Worm (Caenorhabditis elegans) whole organism, L1 larva: ENCODE data around the gene T09F3.7.
A peak's percentile ranks its signal among the peaks of the same experiment; 100 is the strongest.

Experiments used
- C16A3.4 ChIP-seq: fragments of 150-350 bp; optimal IDR thresholded peaks from 2 replicates; lab custom pipeline; 2014; ENCODE audit warnings: missing biosample characterization, missing genetic modification characterization
- blmp-1 ChIP-seq: fragments of 150-350 bp; optimal IDR thresholded peaks from 2 replicates; lab custom pipeline; 2014; ENCODE audit warnings: missing biosample characterization, missing genetic modification characterization
- ceh-63 ChIP-seq: fragments of 200-800 bp; sonication (Bioruptor generic); optimal IDR thresholded peaks from 2 replicates; lab custom pipeline; 2018; ENCODE audit warnings: mild to moderate bottlenecking, missing genetic modification characterization, missing compliant biosample characterization
- ceh-8 ChIP-seq: fragments of 200-800 bp; sonication (Bioruptor generic); optimal IDR thresholded peaks from 2 replicates; lab custom pipeline; 2018; ENCODE audit warnings: mild to moderate bottlenecking, missing genetic modification characterization, moderate library complexity, missing compliant biosample characterization
- ceh-82 ChIP-seq, 3 experiments: fragments of 150-350 bp in 1 of 3; sonication (generic microtip) in 2 of 3; optimal IDR thresholded peaks; 2 replicates each; lab custom pipeline; 2014 to 2017; ENCODE audit warnings: missing biosample characterization in 3 of 3, missing genetic modification characterization in 3 of 3
- ceh-90 ChIP-seq: sonication (generic microtip); optimal IDR thresholded peaks from 2 replicates; lab custom pipeline; 2016; ENCODE audit warnings: missing genetic modification characterization, missing compliant biosample characterization
- dpl-1 ChIP-seq, 3 experiments: fragments of 150-350 bp in 2 of 3; sonication (generic microtip) in 1 of 3; optimal IDR thresholded peaks; 2 replicates each; lab custom pipeline; 2014 to 2017; ENCODE audit warnings: missing biosample characterization in 3 of 3, missing genetic modification characterization in 3 of 3, missing genetic modification reagents in 3 of 3
- efl-1 ChIP-seq, 4 experiments: fragments of 150-350 bp; optimal IDR thresholded peaks in 3 of 4; peaks in 1 of 4; 1 replicate in 1 of 4; 2 replicates in 3 of 4; lab custom pipeline; 2014; ENCODE audit warnings: missing biosample characterization in 2 of 4, missing genetic modification characterization in 2 of 4, missing genetic modification reagents in 2 of 4
- efl-3 ChIP-seq: fragments of 200-800 bp; sonication (Bioruptor generic); optimal IDR thresholded peaks from 2 replicates; lab custom pipeline; 2018; ENCODE audit warnings: mild to moderate bottlenecking, missing genetic modification characterization, missing compliant biosample characterization
- ets-5 ChIP-seq: fragments of 200-800 bp; sonication (Bioruptor generic); IDR thresholded peaks from 2 replicates; pipeline ENCODE4 v1.3.6; 2022; ENCODE audit warnings: missing genetic modification characterization, missing compliant biosample characterization
- fkh-4 ChIP-seq: sonication (generic microtip); optimal IDR thresholded peaks from 2 replicates; lab custom pipeline; 2016; ENCODE audit warnings: missing compliant biosample characterization, missing genetic modification characterization, borderline replicate concordance
- fos-1 ChIP-seq: fragments of 150-350 bp; optimal IDR thresholded peaks from 2 replicates; lab custom pipeline; 2014; ENCODE audit warnings: missing biosample characterization, missing genetic modification characterization
- hlh-4 ChIP-seq: sonication (generic microtip); optimal IDR thresholded peaks from 2 replicates; lab custom pipeline; 2016; ENCODE audit warnings: mild to moderate bottlenecking, missing genetic modification characterization, missing compliant biosample characterization
- isw-1 ChIP-seq: fragments of 200-800 bp; sonication (Bioruptor generic); IDR thresholded peaks from 2 replicates; pipeline ENCODE4 v1.3.6; 2022; ENCODE audit warnings: missing genetic modification characterization, missing compliant biosample characterization
- lin-14 ChIP-seq: fragments of 200-800 bp; sonication (Bioruptor generic); optimal IDR thresholded peaks from 2 replicates; lab custom pipeline; 2018; ENCODE audit warnings: mild to moderate bottlenecking, missing genetic modification characterization, moderate library complexity, missing compliant biosample characterization
- lin-35 ChIP-seq, 2 experiments: fragments of 150-350 bp; optimal IDR thresholded peaks; 2 replicates each; lab custom pipeline; 2014; ENCODE audit warnings: missing biosample characterization in 2 of 2, missing genetic modification characterization in 2 of 2, missing genetic modification reagents in 2 of 2
- lsy-2 ChIP-seq, 2 experiments: fragments of 150-350 bp; optimal IDR thresholded peaks; 2 replicates each; lab custom pipeline; 2014; ENCODE audit warnings: missing biosample characterization in 2 of 2, missing genetic modification characterization in 2 of 2
- mab-9 ChIP-seq: fragments of 200-800 bp; sonication (Bioruptor generic); IDR thresholded peaks from 2 replicates; pipeline ENCODE4 v1.3.6; 2022; ENCODE audit warnings: missing genetic modification reagents, missing genetic modification characterization, missing compliant biosample characterization
- mep-1 ChIP-seq: fragments of 150-350 bp; optimal IDR thresholded peaks from 2 replicates; lab custom pipeline; 2014; ENCODE audit warnings: missing biosample characterization, missing genetic modification characterization
- nhr-11 ChIP-seq: fragments of 150-350 bp; optimal IDR thresholded peaks from 2 replicates; lab custom pipeline; 2014; ENCODE audit warnings: missing biosample characterization, missing genetic modification characterization
- nhr-20 ChIP-seq: sonication (generic microtip); optimal IDR thresholded peaks from 2 replicates; lab custom pipeline; 2016; ENCODE audit warnings: mild to moderate bottlenecking, missing genetic modification characterization, missing compliant biosample characterization
- nhr-237 ChIP-seq: fragments of 150-350 bp; optimal IDR thresholded peaks from 2 replicates; lab custom pipeline; 2014; ENCODE audit warnings: missing biosample characterization, missing genetic modification characterization
- nhr-47 ChIP-seq: sonication (generic microtip); optimal IDR thresholded peaks from 2 replicates; lab custom pipeline; 2016; ENCODE audit warnings: mild to moderate bottlenecking, missing genetic modification characterization, moderate library complexity, missing compliant biosample characterization
- nhr-71 ChIP-seq: sonication (generic microtip); optimal IDR thresholded peaks from 2 replicates; lab custom pipeline; 2016; ENCODE audit warnings: mild to moderate bottlenecking, missing genetic modification characterization, moderate library complexity, missing compliant biosample characterization
- nhr-76 ChIP-seq: sonication (generic microtip); optimal IDR thresholded peaks from 2 replicates; lab custom pipeline; 2017; ENCODE audit warnings: missing biosample characterization, missing genetic modification characterization
- nhr-77 ChIP-seq: fragments of 150-350 bp; optimal IDR thresholded peaks from 2 replicates; lab custom pipeline; 2014; ENCODE audit warnings: missing biosample characterization, missing genetic modification characterization
- nhr-85 ChIP-seq: sonication (generic microtip); peaks from one replicate; lab custom pipeline; 2016; ENCODE audit warnings: missing genetic modification characterization, inconsistent platforms, missing compliant biosample characterization
- pqm-1 ChIP-seq: sonication (generic microtip); optimal IDR thresholded peaks from 3 replicates; lab custom pipeline; 2017; ENCODE audit warnings: missing biosample characterization, missing genetic modification characterization
- snpc-4 ChIP-seq: fragments of 150-350 bp; optimal IDR thresholded peaks from 2 replicates; lab custom pipeline; 2014; ENCODE audit warnings: missing biosample characterization, missing genetic modification characterization
- snu-23 ChIP-seq: sonication (generic microtip); optimal IDR thresholded peaks from 2 replicates; lab custom pipeline; 2016; ENCODE audit warnings: missing genetic modification characterization, missing compliant biosample characterization
- sup-37 ChIP-seq: fragments of 200-800 bp; sonication (Bioruptor generic); optimal IDR thresholded peaks from 2 replicates; lab custom pipeline; 2018; ENCODE audit warnings: mild to moderate bottlenecking, missing genetic modification characterization, missing compliant biosample characterization
- swsn-7 ChIP-seq: sonication (generic microtip); optimal IDR thresholded peaks from 2 replicates; lab custom pipeline; 2016; ENCODE audit warnings: missing genetic modification characterization, missing compliant biosample characterization
- tbx-2 ChIP-seq: sonication (generic microtip); optimal IDR thresholded peaks from 2 replicates; lab custom pipeline; 2016; ENCODE audit warnings: missing genetic modification characterization, missing compliant biosample characterization
- xbp-1 ChIP-seq: sonication (generic microtip); optimal IDR thresholded peaks from 2 replicates; lab custom pipeline; 2016; ENCODE audit warnings: missing genetic modification characterization, missing compliant biosample characterization
- zip-4 ChIP-seq: fragments of 200-800 bp; sonication (Bioruptor generic); optimal IDR thresholded peaks from 2 replicates; lab custom pipeline; 2018; ENCODE audit warnings: mild to moderate bottlenecking, missing genetic modification characterization, moderate library complexity, missing compliant biosample characterization
- ztf-4 ChIP-seq: fragments of 150-350 bp; optimal IDR thresholded peaks from 2 replicates; lab custom pipeline; 2014; ENCODE audit warnings: missing biosample characterization, missing genetic modification characterization

Gene T09F3.7

DNA sequence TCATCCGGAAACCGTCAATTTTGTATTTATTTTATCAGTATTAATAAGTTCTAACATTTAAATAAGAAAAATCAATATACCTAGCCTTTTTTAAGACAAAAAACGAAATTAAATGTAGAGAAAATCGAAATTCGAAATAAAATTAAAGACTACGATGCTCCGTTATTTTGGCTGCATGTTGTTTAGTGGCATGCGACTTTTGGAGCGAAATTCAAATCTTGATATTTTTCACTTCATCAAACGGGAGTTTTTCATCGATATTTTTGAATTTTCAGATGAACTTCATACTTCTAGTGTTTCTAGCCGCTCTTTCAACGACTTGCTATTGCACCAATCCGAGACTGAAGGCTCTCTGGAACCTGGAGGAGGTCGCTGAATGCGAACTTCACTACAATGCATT is 40.5 kb upstream of the T09F3.7 start, which contains the start of gene C07E3.9 (continued):
- TF ChIP-seq nhr-47 (tag; lab: Kevin White, UChicago) (no peak), blmp-1 (tag; lab: Kevin White, UChicago) (peak; percentile 18), isw-1 (GFP tag; lab: Robert Waterston, UW) (0 out of 2 replicates have a peak, but pooled peaks have one; percentile 8), mab-9 (GFP tag; lab: Robert Waterston, UW) (peak; percentile 39; the same call in 1 of the 2 replicates), nhr-20 (tag; lab: Kevin White, UChicago) (peak; percentile 20), C16A3.4 (tag; lab: Kevin White, UChicago) (peak; percentile 41), fkh-4 (tag; lab: Kevin White, UChicago) (no peak), lin-35 (GFP tag; optimal IDR thresholded peaks at IDR 0.05; lab: Kevin White, UChicago) (peak; percentile 94 to 98), hlh-4 (tag; lab: Kevin White, UChicago) (no peak), nhr-11 (no peak), ets-5 (GFP tag; lab: Robert Waterston, UW) (no peak), dpl-1 (GFP tag; optimal IDR thresholded peaks at IDR 0.05; lab: Kevin White, UChicago) (peak; percentile 90 to 96 (median 93)), efl-3 (GFP tag; lab: Kevin White, UChicago) (no peak), nhr-71 (tag; lab: Kevin White, UChicago) (peak; percentile 11), snpc-4 (no peak), xbp-1 (tag; lab: Kevin White, UChicago) (peak; percentile 28), ceh-63 (GFP tag; lab: Kevin White, UChicago) (no peak), snu-23 (GFP tag; lab: Kevin White, UChicago) (peak; percentile 50), lsy-2 (tag; optimal IDR thresholded peaks at IDR 0.05; lab: Kevin White, UChicago) (peak; percentile 27 to 81), ceh-82 (tag; optimal IDR thresholded peaks at IDR 0.05; lab: Kevin White, UChicago) (peak in 2 of 3 experiments; percentile 23 to 24), tbx-2 (no peak)

DNA sequence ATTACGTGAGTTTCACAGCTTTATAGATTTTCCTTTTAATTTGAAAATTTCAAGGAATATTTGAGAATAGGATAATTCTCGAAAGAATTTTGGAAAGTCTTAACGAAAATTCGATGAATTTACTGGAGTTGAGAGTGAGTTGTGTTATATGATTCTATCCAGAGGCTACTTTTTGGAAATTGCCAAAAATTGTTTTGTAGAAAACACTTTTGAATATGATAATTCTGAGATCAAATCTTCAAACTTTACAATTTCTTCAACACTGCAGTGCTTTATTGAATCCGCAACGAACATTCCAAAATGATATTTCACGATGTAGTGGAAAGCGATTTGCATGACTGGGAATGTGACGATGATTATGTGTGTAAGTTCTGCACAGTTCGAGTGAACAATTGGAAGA is 39.0 kb upstream of the T09F3.7 start, which contains the start of gene C07E3.8:
TSS of gene C07E3.8 (plus strand) at position 301 of the 400 bp plus-strand sequence.
- no peak for TF ChIP-seq fos-1
- TF ChIP-seq ceh-8 (GFP tag; lab: Kevin White, UChicago) = no peak
- no peak for TF ChIP-seq C16A3.4 (tag; lab: Kevin White, UChicago)
- TF ChIP-seq pqm-1 (tag; lab: Kevin White, UChicago) = no peak
- TF ChIP-seq nhr-77 (tag; lab: Kevin White, UChicago) = no peak
- TF ChIP-seq mep-1 = no peak
- TF ChIP-seq nhr-237 = no peak
- no peak for TF ChIP-seq ztf-4 (tag; lab: Kevin White, UChicago)
- no peak for TF ChIP-seq ets-5 (GFP tag; lab: Robert Waterston, UW)
- no peak for TF ChIP-seq swsn-7 (tag; lab: Kevin White, UChicago)
- no peak for TF ChIP-seq lin-14 (GFP tag; lab: Kevin White, UChicago)
- TF ChIP-seq nhr-71 (tag; lab: Kevin White, UChicago) = no peak
- TF ChIP-seq nhr-76 (tag; lab: Kevin White, UChicago) = no peak
- TF ChIP-seq, all 84 proteins: peak for 0

DNA sequence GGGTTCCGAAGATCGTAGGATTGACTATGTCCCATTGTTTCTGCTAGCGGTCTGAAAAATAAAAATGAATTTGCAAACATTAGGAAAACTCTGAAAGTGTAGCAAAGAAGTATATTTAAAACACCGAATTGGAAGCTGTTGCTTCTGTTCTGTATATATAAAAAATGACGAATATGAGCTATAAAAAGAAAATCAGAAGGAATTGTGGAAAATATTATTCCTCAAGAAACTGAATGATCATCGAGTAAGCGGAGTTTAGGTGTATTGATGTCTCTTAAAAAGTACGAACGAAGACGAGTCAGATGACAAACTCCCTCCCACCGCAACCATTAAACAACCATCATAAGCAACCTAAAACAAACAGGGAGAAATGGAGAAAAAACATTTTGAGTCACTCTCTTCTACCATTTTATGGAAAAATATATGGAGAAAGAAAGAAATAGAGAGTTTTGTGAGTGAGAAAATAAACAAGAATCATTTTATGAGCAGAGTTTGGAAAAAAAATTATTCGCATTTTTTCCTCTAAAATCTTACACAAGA is 33.4 kb upstream of the T09F3.7 start, which contains the start of gene C07E3.3:
TSS of gene C07E3.3 (minus strand) at position 51 of the 540 bp plus-strand sequence.
- TF ChIP-seq sup-37 (GFP tag; lab: Kevin White, UChicago) = no peak
- TF ChIP-seq isw-1 (GFP tag; lab: Robert Waterston, UW) = no peak
- TF ChIP-seq mep-1 = no peak
- TF ChIP-seq ceh-90 (tag; lab: Kevin White, UChicago) = no peak
- TF ChIP-seq zip-4 = no peak
- TF ChIP-seq nhr-85 (tag; lab: Kevin White, UChicago) = no peak
- TF ChIP-seq nhr-76 (tag; lab: Kevin White, UChicago) = no peak
- TF ChIP-seq efl-1 (optimal IDR thresholded peaks at IDR 0.05; lab: Kevin White, UChicago) = no peak
- peak in 1 of 2 experiments; percentile 92 for TF ChIP-seq efl-1 (GFP tag; optimal IDR thresholded peaks at IDR 0.05 in 1 of 2; lab: Kevin White, UChicago)
